Worm (Caenorhabditis elegans) whole organism, young adult: ENCODE results near the gene F46E10.2.

ENCODE experiments used
- B0019.2 ChIP-seq: fragments of 200-800 bp; sonication (Bioruptor generic); conservative IDR thresholded peaks from 2 replicates; pipeline ENCODE4 v1.3.6; 2022; ENCODE audit warnings: missing genetic modification reagents, missing genetic modification characterization, missing compliant biosample characterization
- B0261.1 ChIP-seq: sonication (generic microtip); optimal IDR thresholded peaks from 2 replicates; lab custom pipeline; 2016; ENCODE audit warnings: mild to moderate bottlenecking, missing genetic modification characterization, moderate library complexity, missing compliant biosample characterization
- C17E4.6 ChIP-seq: fragments of 200-800 bp; sonication (Bioruptor generic); IDR thresholded peaks from 2 replicates; pipeline ENCODE4 v1.3.6; 2022; ENCODE audit warnings: missing genetic modification reagents, missing genetic modification characterization, missing compliant biosample characterization
- F10E7.11 ChIP-seq: sonication (generic microtip); optimal IDR thresholded peaks from 2 replicates; lab custom pipeline; 2017; ENCODE audit warnings: mild to moderate bottlenecking, missing genetic modification characterization, moderate library complexity, missing compliant biosample characterization
- F23B12.7 ChIP-seq: sonication (generic microtip); optimal IDR thresholded peaks from 2 replicates; lab custom pipeline; 2017; ENCODE audit warnings: missing genetic modification characterization, mild to moderate bottlenecking, missing compliant biosample characterization, antibody characterized with exemption, moderate library complexity; ENCODE audit not compliant: insufficient read depth
- F33H1.4 ChIP-seq: fragments of 200-800 bp; sonication (Bioruptor generic); IDR thresholded peaks from 2 replicates; pipeline ENCODE4 v1.3.6; 2022; ENCODE audit warnings: missing genetic modification reagents, missing genetic modification characterization, missing compliant biosample characterization
- F49E8.2 ChIP-seq: sonication (generic microtip); optimal IDR thresholded peaks from 3 replicates; lab custom pipeline; 2017; ENCODE audit warnings: missing genetic modification characterization, mild to moderate bottlenecking, missing compliant biosample characterization, antibody characterized with exemption, moderate library complexity; ENCODE audit not compliant: insufficient read depth
- F52B5.7 ChIP-seq: sonication (generic microtip); optimal IDR thresholded peaks from 2 replicates; lab custom pipeline; 2016; ENCODE audit warnings: mild to moderate bottlenecking, missing genetic modification characterization, missing compliant biosample characterization
- T07F8.4 ChIP-seq: sonication (generic microtip); optimal IDR thresholded peaks from 2 replicates; lab custom pipeline; 2016; ENCODE audit warnings: mild to moderate bottlenecking, missing genetic modification characterization, moderate library complexity, missing compliant biosample characterization
- Y53F4B.3 ChIP-seq: fragments of 200-800 bp; sonication (Bioruptor generic); IDR thresholded peaks from 2 replicates; pipeline ENCODE4 v1.3.6; 2022; ENCODE audit warnings: missing genetic modification reagents, missing genetic modification characterization, missing compliant biosample characterization
- Y56A3A.18 ChIP-seq: fragments of 200-800 bp; sonication (Bioruptor generic); IDR thresholded peaks from 2 replicates; pipeline ENCODE4 v1.3.6; 2022; ENCODE audit warnings: missing genetic modification reagents, missing genetic modification characterization, missing compliant biosample characterization
- ama-1 ChIP-seq, 3 experiments: fragments of 150-350 bp in 1 of 3; sonication (generic microtip) in 2 of 3; optimal IDR thresholded peaks; 2 replicates each; lab custom pipeline; 2014 to 2018; ENCODE audit warnings: missing biosample characterization in 2 of 3, missing genetic modification characterization in 2 of 3, missing genetic modification reagents in 2 of 3
- athp-1 ChIP-seq: sonication (generic microtip); optimal IDR thresholded peaks from 2 replicates; lab custom pipeline; 2017; ENCODE audit warnings: mild to moderate bottlenecking, missing genetic modification characterization, missing compliant biosample characterization
- attf-3 ChIP-seq: fragments of 200-800 bp; sonication (Bioruptor generic); conservative IDR thresholded peaks from 2 replicates; pipeline ENCODE4 v1.3.6; 2022; ENCODE audit warnings: missing genetic modification reagents, missing genetic modification characterization, missing compliant biosample characterization
- bed-1 ChIP-seq: fragments of 200-800 bp; sonication (Bioruptor generic); IDR thresholded peaks from 2 replicates; pipeline ENCODE4 v1.3.6; 2022; ENCODE audit warnings: missing genetic modification reagents, missing genetic modification characterization, missing compliant biosample characterization
- bed-2 ChIP-seq: fragments of 200-800 bp; sonication (Bioruptor generic); IDR thresholded peaks from 2 replicates; pipeline ENCODE4 v1.3.6; 2022; ENCODE audit warnings: missing genetic modification reagents, missing genetic modification characterization, missing compliant biosample characterization
- ccch-3 ChIP-seq: fragments of 200-800 bp; sonication (Bioruptor generic); optimal IDR thresholded peaks from 2 replicates; lab custom pipeline; 2018; ENCODE audit warnings: mild to moderate bottlenecking, missing genetic modification characterization, missing compliant biosample characterization
- cebp-2 ChIP-seq: fragments of 200-800 bp; sonication (Bioruptor generic); IDR thresholded peaks from 2 replicates; pipeline ENCODE4 v1.3.6; 2022; ENCODE audit warnings: missing genetic modification characterization, missing compliant biosample characterization
- ceh-40 ChIP-seq: fragments of 200-800 bp; sonication (Bioruptor generic); IDR thresholded peaks from 2 replicates; pipeline ENCODE4 v1.3.6; 2022; ENCODE audit warnings: missing genetic modification characterization, missing compliant biosample characterization
- ceh-58 ChIP-seq: fragments of 200-800 bp; sonication (Bioruptor generic); IDR thresholded peaks from 2 replicates; pipeline ENCODE4 v1.3.6; 2022; ENCODE audit warnings: missing genetic modification characterization, missing compliant biosample characterization
- ceh-91 ChIP-seq: fragments of 200-800 bp; sonication (Bioruptor generic); IDR thresholded peaks from 2 replicates; pipeline ENCODE4 v1.3.6; 2022; ENCODE audit warnings: missing genetic modification reagents, missing genetic modification characterization, missing compliant biosample characterization
- dpl-1 ChIP-seq: fragments of 150-350 bp; optimal IDR thresholded peaks from 2 replicates; lab custom pipeline; 2014; ENCODE audit warnings: missing biosample characterization, missing genetic modification reagents, missing genetic modification characterization
- egl-44 ChIP-seq: fragments of 200-800 bp; sonication (Bioruptor generic); IDR thresholded peaks from 2 replicates; pipeline ENCODE4 v1.3.6; 2022; ENCODE audit warnings: missing genetic modification reagents, missing genetic modification characterization, missing compliant biosample characterization
- egrh-3 ChIP-seq: fragments of 200-800 bp; sonication (Bioruptor generic); IDR thresholded peaks from 2 replicates; pipeline ENCODE4 v1.3.6; 2022; ENCODE audit warnings: missing genetic modification reagents, missing genetic modification characterization, missing compliant biosample characterization
- ekl-4 ChIP-seq: fragments of 200-800 bp; sonication (Bioruptor generic); IDR thresholded peaks from 2 replicates; pipeline ENCODE4 v1.3.6; 2022; ENCODE audit warnings: missing genetic modification reagents, missing genetic modification characterization, missing compliant biosample characterization
- fkh-3 ChIP-seq: sonication (generic microtip); optimal IDR thresholded peaks from 2 replicates; lab custom pipeline; 2016; ENCODE audit warnings: mild to moderate bottlenecking, missing genetic modification characterization, missing compliant biosample characterization
- him-1 ChIP-seq: sonication (generic microtip); optimal IDR thresholded peaks from 2 replicates; lab custom pipeline; 2016; ENCODE audit warnings: missing genotype, missing genetic modification reagents, missing genetic modification characterization, missing compliant biosample characterization
- hmg-1.2 ChIP-seq: fragments of 200-800 bp; sonication (Bioruptor generic); IDR thresholded peaks from 2 replicates; pipeline ENCODE4 v1.3.6; 2022; ENCODE audit warnings: missing genetic modification reagents, missing genetic modification characterization, missing compliant biosample characterization
- hsf-1 ChIP-seq: fragments of 200-800 bp; sonication (Bioruptor generic); IDR thresholded peaks from 2 replicates; pipeline ENCODE4 v1.3.6; 2022; ENCODE audit warnings: missing genetic modification reagents, missing genetic modification characterization, missing compliant biosample characterization
- let-526 ChIP-seq: fragments of 200-800 bp; sonication (Bioruptor generic); IDR thresholded peaks from 2 replicates; pipeline ENCODE4 v1.3.6; 2022; ENCODE audit warnings: missing genetic modification reagents, missing genetic modification characterization, missing compliant biosample characterization
- lin-26 ChIP-seq: fragments of 200-800 bp; sonication (Bioruptor generic); IDR thresholded peaks from 2 replicates; pipeline ENCODE4 v1.3.6; 2022; ENCODE audit warnings: missing genetic modification reagents, missing genetic modification characterization, missing compliant biosample characterization
- lsl-1 ChIP-seq: fragments of 200-800 bp; sonication (Bioruptor generic); optimal IDR thresholded peaks from 2 replicates; lab custom pipeline; 2018; ENCODE audit warnings: mild to moderate bottlenecking, missing genetic modification characterization, moderate library complexity, missing compliant biosample characterization
- lsy-27 ChIP-seq: sonication (generic microtip); optimal IDR thresholded peaks from 2 replicates; lab custom pipeline; 2017; ENCODE audit warnings: missing genetic modification characterization, mild to moderate bottlenecking, missing compliant biosample characterization, antibody characterized with exemption, missing genotype, borderline replicate concordance; ENCODE audit not compliant: insufficient read depth
- madf-3 ChIP-seq: fragments of 200-800 bp; sonication (Bioruptor generic); IDR thresholded peaks from 2 replicates; pipeline ENCODE4 v1.3.6; 2022; ENCODE audit warnings: missing genetic modification reagents, missing genetic modification characterization, missing compliant biosample characterization
- mcd-1 ChIP-seq: fragments of 200-800 bp; sonication (Bioruptor generic); IDR thresholded peaks from 2 replicates; pipeline ENCODE4 v1.3.6; 2022; ENCODE audit warnings: missing genetic modification reagents, missing genetic modification characterization, missing compliant biosample characterization
- mxl-1 ChIP-seq: sonication (generic microtip); optimal IDR thresholded peaks from 2 replicates; lab custom pipeline; 2016; ENCODE audit warnings: missing genetic modification characterization, missing compliant biosample characterization
- nhr-90 ChIP-seq: sonication (generic microtip); optimal IDR thresholded peaks from 2 replicates; lab custom pipeline; 2016; ENCODE audit warnings: missing genotype, mild to moderate bottlenecking, missing genetic modification characterization, missing compliant biosample characterization
- pbrm-1 ChIP-seq: fragments of 200-800 bp; sonication (Bioruptor generic); IDR thresholded peaks from 2 replicates; pipeline ENCODE4 v1.3.6; 2022; ENCODE audit warnings: missing genetic modification reagents, missing genetic modification characterization, missing compliant biosample characterization
- rcor-1 ChIP-seq: fragments of 200-800 bp; sonication (Bioruptor generic); IDR thresholded peaks from 2 replicates; pipeline ENCODE4 v1.3.6; 2022; ENCODE audit warnings: missing genetic modification reagents, missing genetic modification characterization, missing compliant biosample characterization
- repo-1 ChIP-seq: sonication (generic microtip); optimal IDR thresholded peaks from 2 replicates; lab custom pipeline; 2017; ENCODE audit warnings: mild to moderate bottlenecking, missing genetic modification characterization, missing compliant biosample characterization
- snpc-1.3 ChIP-seq: sonication (generic microtip); optimal IDR thresholded peaks from 2 replicates; lab custom pipeline; 2017; ENCODE audit warnings: missing genetic modification characterization, mild to moderate bottlenecking, missing compliant biosample characterization, antibody characterized with exemption, moderate library complexity, missing genotype, missing genetic modification reagents; ENCODE audit not compliant: insufficient read depth
- snpc-3.4 ChIP-seq: sonication (generic microtip); optimal IDR thresholded peaks from 2 replicates; lab custom pipeline; 2017; ENCODE audit warnings: missing genetic modification characterization, mild to moderate bottlenecking, missing compliant biosample characterization, antibody characterized with exemption, moderate library complexity, missing genotype, missing genetic modification reagents
- snpc-4 ChIP-seq, 5 experiments: fragments of 150-350 bp in 1 of 5; sonication (generic microtip) in 4 of 5; optimal IDR thresholded peaks; 2 replicates each; lab custom pipeline; 2014 to 2018; ENCODE audit warnings: missing genetic modification characterization in 5 of 5, missing biosample characterization in 3 of 5, antibody characterized with exemption in 2 of 5, mild to moderate bottlenecking in 2 of 5, missing compliant biosample characterization in 2 of 5, missing genotype in 2 of 5, moderate library complexity in 2 of 5, missing genetic modification reagents in 1 of 5
- somi-1 ChIP-seq: fragments of 200-800 bp; sonication (Bioruptor generic); optimal IDR thresholded peaks from 2 replicates; lab custom pipeline; 2018; ENCODE audit warnings: mild to moderate bottlenecking, missing genetic modification characterization, missing compliant biosample characterization
- tbp1 ChIP-seq: fragments of 200-800 bp; sonication (Bioruptor generic); optimal IDR thresholded peaks from 2 replicates; lab custom pipeline; 2018; ENCODE audit warnings: mild to moderate bottlenecking, missing genetic modification characterization, missing compliant biosample characterization
- ztf-26 ChIP-seq: sonication (generic microtip); optimal IDR thresholded peaks from 2 replicates; lab custom pipeline; 2017; ENCODE audit warnings: missing genetic modification characterization, missing compliant biosample characterization

The F46E10.2 gene

ce11 chrV:6551707-6552390 is 31.6 kb downstream of the F46E10.2 start, which contains the start of gene twk-10 (continued):
- TF ChIP-seq cebp-2 (GFP tag; lab: Robert Waterston, UW) (0 out of 2 replicates have a peak, but pooled peaks have one; percentile 47), F52B5.7 (tag; lab: Kevin White, UChicago) (no peak), ama-1 (optimal IDR thresholded peaks at IDR 0.05; lab: Kevin White, UChicago) (no peak), ama-1 (GFP tag; optimal IDR thresholded peaks at IDR 0.05; lab: Kevin White, UChicago) (peak in 1 of 2 experiments; percentile 88), let-526 (GFP tag; lab: Robert Waterston, UW) (no peak), B0261.1 (tag; lab: Kevin White, UChicago) (peak; percentile 73), T07F8.4 (peak; percentile 35), Y53F4B.3 (GFP tag; lab: Robert Waterston, UW) (no peak), him-1 (tag; lab: Kevin White, UChicago) (peak; percentile 75), lsy-27 (tag; lab: Kevin White, UChicago) (peak; percentile 51), attf-3 (no peak), hmg-1.2 (GFP tag; lab: Robert Waterston, UW) (peak; percentile 61), bed-2 (no peak), snpc-1.3 (peak; percentile 57), Y56A3A.18 (GFP tag; lab: Robert Waterston, UW) (peak; percentile 77), F49E8.2 (tag; lab: Kevin White, UChicago) (no peak), ekl-4 (GFP tag; lab: Robert Waterston, UW) (no peak), F10E7.11 (tag; lab: Kevin White, UChicago) (no peak), egl-44 (GFP tag; lab: Robert Waterston, UW) (no peak), hsf-1 (GFP tag; lab: Robert Waterston, UW) (no peak), madf-3 (GFP tag; lab: Robert Waterston, UW) (0 out of 2 replicates have a peak, but pooled peaks have one; percentile 55), ceh-91 (GFP tag; lab: Robert Waterston, UW) (no peak), snpc-4 (GFP tag; optimal IDR thresholded peaks at IDR 0.05; lab: Kevin White, UChicago) (peak; percentile 70), snpc-4 (tag; optimal IDR thresholded peaks at IDR 0.05; lab: Kevin White, UChicago) (peak in 1 of 4 experiments; percentile 35), rcor-1 (GFP tag; lab: Robert Waterston, UW) (peak; percentile 52; the same call in 1 of the 2 replicates), ccch-3 (GFP tag; lab: Kevin White, UChicago) (no peak), ztf-26 (no peak), egrh-3 (no peak), lsl-1 (GFP tag; lab: Kevin White, UChicago) (peak; percentile 7), pbrm-1 (GFP tag; lab: Robert Waterston, UW) (peak; percentile 52; the same call in 1 of the 2 replicates), fkh-3 (no peak), athp-1 (tag; lab: Kevin White, UChicago) (no peak), somi-1 (GFP tag; lab: Kevin White, UChicago) (no peak), bed-1 (GFP tag; lab: Robert Waterston, UW) (no peak), B0019.2 (GFP tag; lab: Robert Waterston, UW) (no peak), tbp1 (peak; percentile 94), lin-26 (GFP tag; lab: Robert Waterston, UW) (peak; percentile 86), dpl-1 (GFP tag; lab: Kevin White, UChicago) (no peak), ceh-40 (GFP tag; lab: Robert Waterston, UW) (peak; percentile 57; the same call in 1 of the 2 replicates), nhr-90 (tag; lab: Kevin White, UChicago) (peak; percentile 78), mxl-1 (tag; lab: Kevin White, UChicago) (no peak), ceh-58 (0 out of 2 replicates have a peak, but pooled peaks have one; percentile 72), repo-1 (tag; lab: Kevin White, UChicago) (no peak), F23B12.7 (peak; percentile 87), mcd-1 (GFP tag; lab: Robert Waterston, UW) (no peak), C17E4.6 (GFP tag; lab: Robert Waterston, UW) (no peak), F33H1.4 (GFP tag; lab: Robert Waterston, UW) (0 out of 2 replicates have a peak, but pooled peaks have one; percentile 8), snpc-3.4 (tag; lab: Kevin White, UChicago) (peak; percentile 32)
